Worm (Caenorhabditis elegans) whole organism, L3 larva: ENCODE results near the gene W04E12.2.

Experiments used
- daf-12 ChIP-seq: fragments of 150-350 bp; optimal IDR thresholded peaks from 2 replicates; lab custom pipeline; 2014; ENCODE audit warnings: missing biosample characterization, missing genetic modification reagents, missing genetic modification characterization
- elt-1 ChIP-seq: fragments of 150-350 bp; optimal IDR thresholded peaks from 2 replicates; lab custom pipeline; 2014; ENCODE audit warnings: missing biosample characterization, missing genetic modification characterization
- elt-3 ChIP-seq, 3 experiments: fragments of 150-350 bp in 1 of 3; sonication (generic microtip) in 2 of 3; optimal IDR thresholded peaks; 2 replicates in 2 of 3; 4 replicates in 1 of 3; lab custom pipeline; 2014 to 2017; ENCODE audit warnings: missing biosample characterization in 3 of 3, missing genetic modification characterization in 3 of 3
- fkh-10 ChIP-seq: sonication (generic microtip); optimal IDR thresholded peaks from 2 replicates; lab custom pipeline; 2017; ENCODE audit warnings: missing biosample characterization, missing genetic modification reagents, missing genetic modification characterization
- fos-1 ChIP-seq: fragments of 150-350 bp; optimal IDR thresholded peaks from 2 replicates; lab custom pipeline; 2014; ENCODE audit warnings: missing biosample characterization, missing genetic modification characterization
- hmg-11 ChIP-seq: sonication (generic microtip); optimal IDR thresholded peaks from 2 replicates; lab custom pipeline; 2016; ENCODE audit warnings: missing genetic modification characterization, missing compliant biosample characterization
- lin-39 ChIP-seq: fragments of 150-350 bp; optimal IDR thresholded peaks from 2 replicates; lab custom pipeline; 2018; ENCODE audit warnings: missing biosample characterization, missing genetic modification reagents, missing genetic modification characterization
- mdl-1 ChIP-seq: fragments of 150-350 bp; optimal IDR thresholded peaks from 2 replicates; lab custom pipeline; 2014; ENCODE audit warnings: missing biosample characterization, missing genetic modification characterization
- nhr-237 ChIP-seq: fragments of 150-350 bp; optimal IDR thresholded peaks from 2 replicates; lab custom pipeline; 2014; ENCODE audit warnings: missing biosample characterization, missing genetic modification characterization
- nhr-76 ChIP-seq: fragments of 150-350 bp; sonication (generic microtip); optimal IDR thresholded peaks from 5 replicates; lab custom pipeline; 2014; ENCODE audit warnings: missing biosample characterization, missing genetic modification characterization
- nhr-77 ChIP-seq: fragments of 150-350 bp; optimal IDR thresholded peaks from 2 replicates; lab custom pipeline; 2014; ENCODE audit warnings: missing biosample characterization, missing genetic modification characterization
- pha-4 ChIP-seq: fragments of 150-350 bp; optimal IDR thresholded peaks from 2 replicates; lab custom pipeline; 2014; ENCODE audit warnings: missing biosample characterization, missing genetic modification reagents, missing genetic modification characterization
- ztf-11 ChIP-seq: fragments of 150-350 bp; optimal IDR thresholded peaks from 2 replicates; lab custom pipeline; 2014; ENCODE audit warnings: missing biosample characterization, missing genetic modification characterization

ce11 chrV:19754331-19754730 is 13.4 kb upstream of the W04E12.2 start:
- TF ChIP-seq fkh-10 (GFP tag; lab: Kevin White, UChicago) (no peak), lin-39 (tag; lab: Kevin White, UChicago) (no peak), fos-1 (tag; lab: Kevin White, UChicago) (no peak), nhr-237 (tag; lab: Kevin White, UChicago) (no peak), nhr-76 (tag; lab: Kevin White, UChicago) (no peak), nhr-77 (tag; lab: Kevin White, UChicago) (no peak), pha-4 (tag; lab: Kevin White, UChicago) (no peak), elt-1 (tag; lab: Kevin White, UChicago) (no peak), hmg-11 (tag; lab: Kevin White, UChicago) (no peak), daf-12 (tag; lab: Kevin White, UChicago) (no peak), mdl-1 (tag; lab: Kevin White, UChicago) (no peak), elt-3 (tag; optimal IDR thresholded peaks at IDR 0.05; lab: Kevin White, UChicago) (no peak), ztf-11 (tag; lab: Kevin White, UChicago) (no peak)
